Fruit fly (Drosophila melanogaster) whole organism: ENCODE results near the gene slpr.

ENCODE experiments used
- EcR ChIP-seq, 2 experiments: fragments of >200 bp; optimal IDR thresholded peaks; 2 replicates each; lab custom pipeline; 2017; ENCODE audit warnings: missing biosample characterization in 2 of 2, missing genetic modification characterization in 2 of 2, missing genetic modification reagents in 2 of 2
- pan ChIP-seq: fragments of >200 bp; optimal IDR thresholded peaks from 2 replicates; lab custom pipeline; 2017

- TF ChIP-seq EcR (GFP tag; optimal IDR thresholded peaks at IDR 0.05; lab: Kevin White, UChicago): peak in 1 of 2 experiments; percentile 10
- TF ChIP-seq pan (lab: Kevin White, UChicago): no peak
These were observed 37.0 kb upstream of the slpr start for dm6 chrX:8214017-8214416.
